Fruit fly (Drosophila melanogaster): Measurements from ENCODE around the gene CG34280.

dm6 chr3R:17381916-17382315, 21.6 kb downstream of the CG34280 start:
- TF ChIP-seq cad (GFP tag; optimal IDR thresholded peaks at IDR 0.05) (no peak), bcd (GFP tag; optimal IDR thresholded peaks at IDR 0.05) (no peak), sna (GFP tag; IDR thresholded peaks at IDR 0.05; ENCODE audit: partially characterized antibody) (no peak), CG6854 (GFP tag; optimal IDR thresholded peaks at IDR 0.05) (no peak)
